Fruit fly (Drosophila melanogaster) whole organism, wandering third instar larva: ENCODE results near the gene IscU.

Source experiments
- Abd-B ChIP-seq: fragments of >200 bp; optimal IDR thresholded peaks from 2 replicates; lab custom pipeline; 2017; ENCODE audit warnings: missing biosample characterization, missing genetic modification characterization
- CG32264 ChIP-seq: fragments of 200-800 bp; sonication (Bioruptor generic); optimal IDR thresholded peaks from 2 replicates; lab custom pipeline; 2016; ENCODE audit warnings: missing biosample characterization, missing genetic modification characterization
- CG9705 ChIP-seq: fragments of 200-800 bp; sonication (Bioruptor generic); optimal IDR thresholded peaks from 2 replicates; lab custom pipeline; 2018; ENCODE audit warnings: missing biosample characterization, mild to moderate bottlenecking, missing genetic modification characterization
- CrebA ChIP-seq: fragments of 200-800 bp; sonication (Bioruptor generic); optimal IDR thresholded peaks from 2 replicates; lab custom pipeline; 2016; ENCODE audit warnings: missing biosample characterization, mild to moderate bottlenecking, missing genetic modification characterization, borderline replicate concordance
- Dfd ChIP-seq: fragments of >200 bp; optimal IDR thresholded peaks from 2 replicates; lab custom pipeline; 2017; ENCODE audit warnings: missing biosample characterization, missing genetic modification characterization
- Dif ChIP-seq: fragments of 200-275, 200-300 bp; sonication (Bioruptor generic); optimal IDR thresholded peaks from 2 replicates; lab custom pipeline; 2018; ENCODE audit warnings: missing biosample characterization, missing genetic modification characterization; ENCODE audit not compliant: partially characterized antibody
- GATAd ChIP-seq: sonication (Bioruptor generic); optimal IDR thresholded peaks from 2 replicates; lab custom pipeline; 2016; ENCODE audit warnings: missing biosample characterization, missing genetic modification characterization
- HLH106 ChIP-seq: fragments of 200-800 bp; optimal IDR thresholded peaks from 3 replicates; lab custom pipeline; 2019; ENCODE audit warnings: missing biosample characterization, mild to moderate bottlenecking, missing genetic modification characterization, moderate library complexity
- Hnf4 ChIP-seq: fragments of 200-800 bp; sonication (Bioruptor generic); optimal IDR thresholded peaks from 2 replicates; lab custom pipeline; 2016; ENCODE audit warnings: missing biosample characterization, mild to moderate bottlenecking, missing genetic modification characterization
- Hr78 ChIP-seq: fragments of >200 bp; optimal IDR thresholded peaks from 2 replicates; lab custom pipeline; 2017; ENCODE audit warnings: missing biosample characterization, missing genetic modification characterization
- Hr83 ChIP-seq: fragments of 200-300 bp; sonication (Bioruptor generic); optimal IDR thresholded peaks from 2 replicates; lab custom pipeline; 2016; ENCODE audit warnings: missing biosample characterization, mild to moderate bottlenecking, missing genetic modification characterization, moderate library complexity; ENCODE audit not compliant: poor library complexity, severe bottlenecking
- Jra ChIP-seq: sonication (Bioruptor generic); optimal IDR thresholded peaks from 2 replicates; lab custom pipeline; 2016; ENCODE audit warnings: missing biosample characterization, missing genetic modification characterization
- Mio ChIP-seq: sonication (Bioruptor generic); optimal IDR thresholded peaks from 2 replicates; lab custom pipeline; 2016; ENCODE audit warnings: missing biosample characterization, missing genetic modification characterization
- Myc ChIP-seq: fragments of >200 bp; optimal IDR thresholded peaks from 2 replicates; lab custom pipeline; 2017
- N ChIP-seq: fragments of >200 bp; optimal IDR thresholded peaks from 2 replicates; lab custom pipeline; 2018; ENCODE audit warnings: missing biosample characterization, missing external identifiers, missing genetic modification characterization
- OdsH ChIP-seq: fragments of 200-800 bp; sonication (Bioruptor generic); optimal IDR thresholded peaks from 2 replicates; lab custom pipeline; 2016; ENCODE audit warnings: missing biosample characterization, mild to moderate bottlenecking, missing genetic modification characterization
- Rel ChIP-seq, 2 experiments: fragments of 200-800 bp; sonication (Bioruptor generic) in 1 of 2; optimal IDR thresholded peaks; 2 replicates in 1 of 2; 3 replicates in 1 of 2; lab custom pipeline; 2016 to 2019; ENCODE audit warnings: mild to moderate bottlenecking in 2 of 2, missing biosample characterization in 2 of 2, missing genetic modification characterization in 2 of 2, moderate library complexity in 1 of 2
- Sp1 ChIP-seq: fragments of 200-800 bp; sonication (Bioruptor generic); optimal IDR thresholded peaks from 3 replicates; lab custom pipeline; 2019; ENCODE audit warnings: missing biosample characterization, mild to moderate bottlenecking, missing genetic modification characterization, moderate library complexity
- Vsx2 ChIP-seq: fragments of 200-300, 225-300 bp; sonication (Bioruptor generic); optimal IDR thresholded peaks from 2 replicates; lab custom pipeline; 2018; ENCODE audit warnings: missing biosample characterization, missing genetic modification characterization; ENCODE audit not compliant: partially characterized antibody
- br ChIP-seq: fragments of 200-800 bp; sonication (Bioruptor generic); optimal IDR thresholded peaks from 2 replicates; lab custom pipeline; 2016; ENCODE audit warnings: missing biosample characterization, missing genetic modification characterization
- brk ChIP-seq: fragments of 200-800 bp; sonication (Bioruptor generic); optimal IDR thresholded peaks from 2 replicates; lab custom pipeline; 2016; ENCODE audit warnings: missing biosample characterization, mild to moderate bottlenecking, missing genetic modification characterization
- dl ChIP-seq, 2 experiments: fragments of 175-275, 200-275 bp in 1 of 2; fragments of 200-275 bp in 1 of 2; sonication (Bioruptor generic); optimal IDR thresholded peaks; lab custom pipeline; 2018; ENCODE audit warnings: mild to moderate bottlenecking in 2 of 2, missing biosample characterization in 2 of 2, missing genetic modification characterization in 2 of 2, moderate library complexity in 2 of 2; ENCODE audit not compliant: partially characterized antibody in 2 of 2, insufficient read depth in 1 of 2
- dmrt93B ChIP-seq: fragments of 200-800 bp; sonication (Bioruptor generic); optimal IDR thresholded peaks from 2 replicates; lab custom pipeline; 2018; ENCODE audit warnings: missing biosample characterization, mild to moderate bottlenecking, missing genetic modification characterization
- dsf ChIP-seq: sonication (Bioruptor generic); optimal IDR thresholded peaks from 2 replicates; lab custom pipeline; 2016; ENCODE audit warnings: missing biosample characterization, missing genetic modification characterization, borderline replicate concordance
- ey ChIP-seq: fragments of 200-800 bp; sonication (Bioruptor generic); optimal IDR thresholded peaks from 2 replicates; lab custom pipeline; 2016; ENCODE audit warnings: missing biosample characterization, missing genetic modification characterization
- foxo ChIP-seq, 2 experiments: fragments of 200-800 bp; sonication (Bioruptor generic); optimal IDR thresholded peaks; 2 replicates in 1 of 2; 3 replicates in 1 of 2; lab custom pipeline; 2016 to 2017; ENCODE audit warnings: missing biosample characterization in 2 of 2, missing genetic modification characterization in 2 of 2
- fru ChIP-seq: fragments of 200-800 bp; sonication (Bioruptor generic); optimal IDR thresholded peaks from 3 replicates; lab custom pipeline; 2016; ENCODE audit warnings: missing biosample characterization, mild to moderate bottlenecking, missing genetic modification characterization
- h ChIP-seq: fragments of 200-800 bp; sonication (Bioruptor generic); optimal IDR thresholded peaks from 3 replicates; lab custom pipeline; 2016; ENCODE audit warnings: missing biosample characterization, mild to moderate bottlenecking, missing genetic modification characterization
- jim ChIP-seq: fragments of 175-275, 200-325 bp; sonication (Bioruptor generic); optimal IDR thresholded peaks from 2 replicates; lab custom pipeline; 2016; ENCODE audit warnings: missing biosample characterization, mild to moderate bottlenecking, missing genetic modification characterization
- lola ChIP-seq: fragments of >200 bp; optimal IDR thresholded peaks from 2 replicates; lab custom pipeline; 2017; ENCODE audit warnings: missing biosample characterization, missing genetic modification characterization
- pan ChIP-seq: fragments of >200 bp; optimal IDR thresholded peaks from 2 replicates; lab custom pipeline; 2017
- psq ChIP-seq: fragments of 200-800 bp; sonication (Bioruptor generic); optimal IDR thresholded peaks from 3 replicates; lab custom pipeline; 2017; ENCODE audit warnings: missing biosample characterization, mild to moderate bottlenecking, missing genetic modification characterization, moderate library complexity
- rgr ChIP-seq: fragments of 200-800 bp; sonication (Bioruptor generic); optimal IDR thresholded peaks from 3 replicates; lab custom pipeline; 2016; ENCODE audit warnings: missing biosample characterization, mild to moderate bottlenecking, missing genetic modification characterization
- sage ChIP-seq: fragments of 200-800 bp; sonication (Bioruptor generic); optimal IDR thresholded peaks from 2 replicates; lab custom pipeline; 2016; ENCODE audit warnings: missing biosample characterization, mild to moderate bottlenecking, missing genetic modification characterization
- sv ChIP-seq: fragments of 200-800 bp; sonication (Bioruptor generic); optimal IDR thresholded peaks from 3 replicates; lab custom pipeline; 2016; ENCODE audit warnings: missing biosample characterization, missing genetic modification characterization
- tai ChIP-seq: sonication (Bioruptor generic); optimal IDR thresholded peaks from 2 replicates; lab custom pipeline; 2016; ENCODE audit warnings: missing biosample characterization, missing genetic modification characterization
- usp ChIP-seq: fragments of >200 bp; optimal IDR thresholded peaks from 2 replicates; lab custom pipeline; 2017; ENCODE audit warnings: missing biosample characterization, missing genetic modification characterization
- woc ChIP-seq: sonication (Bioruptor generic); optimal IDR thresholded peaks from 2 replicates; lab custom pipeline; 2016; ENCODE audit warnings: missing biosample characterization, mild to moderate bottlenecking, missing genetic modification characterization

IscU gene

DNA sequence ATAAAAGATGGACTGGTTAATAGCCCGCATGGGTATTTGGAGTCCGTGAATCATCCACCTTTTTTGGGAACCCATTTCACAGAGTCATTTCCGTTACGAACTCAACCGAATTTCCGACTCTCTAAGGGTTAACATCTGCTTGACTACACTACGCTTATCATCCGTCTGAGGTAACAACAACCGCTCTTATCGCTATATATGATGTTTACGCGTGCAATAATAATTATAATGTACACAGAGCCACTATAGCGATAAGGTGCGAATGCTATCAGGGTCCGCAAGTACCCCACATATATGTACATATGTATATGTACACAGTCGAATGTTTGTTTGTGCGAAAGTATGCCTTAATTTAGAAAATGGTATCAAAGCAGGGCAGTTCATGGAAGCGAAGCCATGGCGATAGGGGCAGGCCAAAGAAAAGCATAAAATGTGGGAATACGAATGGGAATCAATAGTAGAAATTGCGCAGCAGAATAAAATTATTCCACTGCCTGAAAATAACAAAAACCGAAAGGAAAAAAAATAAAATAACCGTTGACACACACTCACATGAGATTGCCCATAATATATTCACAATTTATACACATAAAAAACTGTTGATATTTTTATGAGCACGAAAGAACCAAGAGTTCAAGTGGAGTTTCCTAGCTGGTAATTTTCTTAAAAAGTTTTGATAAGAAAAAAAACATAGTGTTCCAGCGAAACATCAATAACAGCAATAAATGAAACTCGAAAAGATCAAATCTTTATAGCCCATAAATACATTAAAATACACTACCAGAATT is 13.4 kb downstream of the IscU start:
- TF ChIP-seq HLH106 (peak; percentile 32), brk (GFP tag; lab: Kevin White, UChicago) (peak; percentile 90), Sp1 (GFP tag; lab: Kevin White, UChicago) (peak; percentile 65), ey (GFP tag; lab: Kevin White, UChicago) (peak; percentile 42), h (GFP tag; lab: Kevin White, UChicago) (peak; percentile 92), Mio (peak; percentile 25), dl (GFP tag; optimal IDR thresholded peaks at IDR 0.05; lab: Kevin White, UChicago; ENCODE audit: insufficient read depth in 1 of 2, partially characterized antibody in 2 of 2) (peak in 1 of 2 experiments; percentile 38), Jra (GFP tag; lab: Kevin White, UChicago) (peak; percentile 88), sage (GFP tag; lab: Kevin White, UChicago) (peak; percentile 73), Hr83 (GFP tag; lab: Kevin White, UChicago) (peak; percentile 99), psq (peak; percentile 69), dsf (GFP tag; lab: Kevin White, UChicago) (peak; percentile 61), fru (GFP tag; lab: Kevin White, UChicago) (no peak), OdsH (GFP tag; lab: Kevin White, UChicago) (peak; percentile 82), usp (GFP tag; lab: Kevin White, UChicago) (no peak), br (peak; percentile 85), foxo (GFP tag; optimal IDR thresholded peaks at IDR 0.05; lab: Kevin White, UChicago) (peak in 1 of 2 experiments; percentile 68), Rel (GFP tag; optimal IDR thresholded peaks at IDR 0.05; lab: Kevin White, UChicago) (no peak), Rel (tag; optimal IDR thresholded peaks at IDR 0.05; lab: Kevin White, UChicago) (peak; percentile 75), Hnf4 (GFP tag; lab: Kevin White, UChicago) (peak; percentile 92), CG32264 (peak; percentile 49), rgr (GFP tag; lab: Kevin White, UChicago) (peak; percentile 89), Abd-B (GFP tag; lab: Kevin White, UChicago) (no peak), CG9705 (no peak), woc (no peak), sv (no peak), tai (GFP tag; lab: Kevin White, UChicago) (no peak)

DNA sequence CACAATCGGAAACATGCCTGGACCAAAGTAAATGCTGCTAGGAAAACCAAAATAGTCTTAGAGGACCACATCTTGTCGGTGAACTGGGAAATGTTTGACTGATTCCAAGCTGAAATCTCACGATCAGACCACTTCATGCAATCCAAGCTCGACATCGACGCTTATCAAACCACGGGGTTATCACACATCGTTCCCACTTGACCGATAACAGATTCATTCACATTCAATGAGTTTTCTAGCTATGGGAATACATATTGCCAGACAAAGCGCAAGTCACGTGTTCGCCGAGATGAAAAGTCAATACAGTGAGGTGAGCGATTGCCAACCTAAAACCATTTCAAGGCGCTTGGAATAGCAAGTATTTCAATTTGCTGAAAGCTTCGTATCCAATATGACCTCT is 14.3 kb downstream of the IscU start:
- TF ChIP-seq lola (GFP tag; lab: Kevin White, UChicago) = no peak
- no peak for TF ChIP-seq Hr78
- TF ChIP-seq Rel (GFP tag; optimal IDR thresholded peaks at IDR 0.05; lab: Kevin White, UChicago) = no peak
- TF ChIP-seq Rel (tag; optimal IDR thresholded peaks at IDR 0.05; lab: Kevin White, UChicago) = peak; percentile 74
- no peak for TF ChIP-seq sv

dm6 chr3R:8808518-8808921 is 15.5 kb downstream of the IscU start:
- TF ChIP-seq sage (GFP tag; lab: Kevin White, UChicago) (peak; percentile 12), ey (GFP tag; lab: Kevin White, UChicago) (peak; percentile 57), jim (no peak), foxo (GFP tag; optimal IDR thresholded peaks at IDR 0.05; lab: Kevin White, UChicago) (peak in 1 of 2 experiments; percentile 72), Sp1 (GFP tag; lab: Kevin White, UChicago) (peak; percentile 73), GATAd (GFP tag; lab: Kevin White, UChicago) (no peak), pan (lab: Kevin White, UChicago) (no peak), Hnf4 (GFP tag; lab: Kevin White, UChicago) (peak; percentile 5), CrebA (GFP tag; lab: Kevin White, UChicago) (no peak), rgr (GFP tag; lab: Kevin White, UChicago) (peak; percentile 72), CG9705 (no peak), Abd-B (GFP tag; lab: Kevin White, UChicago) (no peak), h (GFP tag; lab: Kevin White, UChicago) (peak; percentile 63), Hr83 (GFP tag; lab: Kevin White, UChicago) (no peak), Dfd (GFP tag; lab: Kevin White, UChicago) (no peak), lola (GFP tag; lab: Kevin White, UChicago) (no peak), Mio (no peak), br (peak; percentile 29), brk (GFP tag; lab: Kevin White, UChicago) (peak; percentile 70), tai (GFP tag; lab: Kevin White, UChicago) (no peak), fru (GFP tag; lab: Kevin White, UChicago) (peak; percentile 69), HLH106 (peak; percentile 63), Rel (GFP tag; optimal IDR thresholded peaks at IDR 0.05; lab: Kevin White, UChicago) (peak; percentile 1), Rel (tag; optimal IDR thresholded peaks at IDR 0.05; lab: Kevin White, UChicago) (no peak), dl (GFP tag; optimal IDR thresholded peaks at IDR 0.05; lab: Kevin White, UChicago; ENCODE audit: insufficient read depth in 1 of 2, partially characterized antibody in 2 of 2) (no peak), N (no peak), Vsx2 (GFP tag; lab: Kevin White, UChicago) (no peak), Myc (lab: Kevin White, UChicago) (no peak), CG32264 (no peak), usp (GFP tag; lab: Kevin White, UChicago) (no peak), Jra (GFP tag; lab: Kevin White, UChicago) (peak; percentile 24), dsf (GFP tag; lab: Kevin White, UChicago) (no peak), psq (peak; percentile 16), dmrt93B (GFP tag; lab: Kevin White, UChicago) (no peak), sv (peak; percentile 53), woc (peak; percentile 52), Hr78 (no peak), Dif (no peak), OdsH (GFP tag; lab: Kevin White, UChicago) (peak; percentile 61)
- TF ChIP-seq, all 38 proteins: peak for 17
